Worm (Caenorhabditis elegans): ENCODE measurements around the gene lrr-1.

Gene lrr-1

ce11 chrII:5049249-5049648 lies 13.0 kb upstream of the lrr-1 start (continued):
- no peak for TF ChIP-seq mbf-1 (tag; optimal IDR thresholded peaks at IDR 0.05)
- TF ChIP-seq nhr-129 (tag; optimal IDR thresholded peaks at IDR 0.05): peak; percentile 5
- TF ChIP-seq Y55F3AM.14 (GFP tag; optimal IDR thresholded peaks at IDR 0.05): no peak
- TF ChIP-seq lsy-2 (tag; optimal IDR thresholded peaks at IDR 0.05): peak in 1 of 2 experiments; percentile 29
- no peak for TF ChIP-seq nhr-21 (tag; optimal IDR thresholded peaks at IDR 0.05)
- TF ChIP-seq unc-39 (tag; optimal IDR thresholded peaks at IDR 0.05): no peak
- no peak for TF ChIP-seq nhr-11 (tag; optimal IDR thresholded peaks at IDR 0.05)
- TF ChIP-seq nhr-237 (tag; optimal IDR thresholded peaks at IDR 0.05): no peak
- peak; percentile 64 for TF ChIP-seq crh-2 (tag; optimal IDR thresholded peaks at IDR 0.05)
- peak; percentile 62 for TF ChIP-seq mab-5 (tag; optimal IDR thresholded peaks at IDR 0.05)
- TF ChIP-seq elt-1 (tag; optimal IDR thresholded peaks at IDR 0.05): no peak

- no peak for TF ChIP-seq mbf-1 (tag; optimal IDR thresholded peaks at IDR 0.05)
- TF ChIP-seq C34F6.9 (tag; optimal IDR thresholded peaks at IDR 0.05): peak; percentile 13
- no peak for TF ChIP-seq mab-5 (tag; optimal IDR thresholded peaks at IDR 0.05)
- no peak for TF ChIP-seq lin-13 (GFP tag; optimal IDR thresholded peaks at IDR 0.05)
- no peak for TF ChIP-seq Y55F3AM.14 (GFP tag; optimal IDR thresholded peaks at IDR 0.05)
- TF ChIP-seq unc-39 (tag; optimal IDR thresholded peaks at IDR 0.05): no peak
- peak; percentile 54 for TF ChIP-seq nhr-129 (tag; optimal IDR thresholded peaks at IDR 0.05)
- no peak for TF ChIP-seq peb-1 (tag; optimal IDR thresholded peaks at IDR 0.05)
- no peak for TF ChIP-seq nhr-237 (tag; optimal IDR thresholded peaks at IDR 0.05)
- TF ChIP-seq elt-3 (tag; optimal IDR thresholded peaks at IDR 0.05): no peak
- TF ChIP-seq ceh-16 (tag; optimal IDR thresholded peaks at IDR 0.05): no peak
- TF ChIP-seq nhr-6 (tag; optimal IDR thresholded peaks at IDR 0.05): no peak
These were observed 12.1 kb upstream of the lrr-1 start for ce11 chrII:5048185-5048795.

DNA sequence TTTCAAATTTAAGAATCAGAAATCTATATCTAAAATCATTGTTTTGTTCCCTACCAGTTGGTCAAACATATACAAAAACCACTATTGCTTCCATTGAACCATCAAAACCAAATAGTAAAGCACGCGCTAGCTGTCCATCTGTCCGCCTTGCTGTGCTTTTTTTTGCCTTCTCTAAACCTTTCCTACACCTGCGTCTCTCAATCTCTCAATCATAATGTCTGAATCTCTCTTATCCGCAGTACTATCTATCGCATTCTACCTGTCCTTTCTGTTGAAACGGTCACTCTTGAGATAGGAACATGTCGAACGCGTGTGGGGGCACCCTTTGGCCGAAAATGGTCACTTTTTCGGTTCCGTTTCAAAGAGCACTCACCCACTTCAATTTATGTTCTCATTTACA lies 11.0 kb upstream of the lrr-1 start:
- no peak for TF ChIP-seq egl-27 (tag; optimal IDR thresholded peaks at IDR 0.05)
- TF ChIP-seq ceh-16 (tag; optimal IDR thresholded peaks at IDR 0.05): no peak
- TF ChIP-seq nhr-6 (tag; optimal IDR thresholded peaks at IDR 0.05): no peak
- TF ChIP-seq elt-1 (tag; optimal IDR thresholded peaks at IDR 0.05): no peak
- no peak for TF ChIP-seq mdl-1 (tag; optimal IDR thresholded peaks at IDR 0.05)
- no peak for TF ChIP-seq nhr-21 (tag; optimal IDR thresholded peaks at IDR 0.05)
- no peak for TF ChIP-seq nhr-12 (tag; optimal IDR thresholded peaks at IDR 0.05)
- TF ChIP-seq ZK546.5 (tag; optimal IDR thresholded peaks at IDR 0.05): no peak
- TF ChIP-seq elt-3 (tag; optimal IDR thresholded peaks at IDR 0.05): no peak
- TF ChIP-seq nhr-129 (tag; optimal IDR thresholded peaks at IDR 0.05): peak; percentile 41
- TF ChIP-seq skn-1 (tag; optimal IDR thresholded peaks at IDR 0.05): no peak
- no peak for TF ChIP-seq aly-2 (tag; optimal IDR thresholded peaks at IDR 0.05)
- peak; percentile 20 for TF ChIP-seq C34F6.9 (tag; optimal IDR thresholded peaks at IDR 0.05)
- TF ChIP-seq blmp-1 (tag; optimal IDR thresholded peaks at IDR 0.05; ENCODE audit: insufficient read depth): peak; percentile 10

- peak in 1 of 2 experiments; percentile 2 for TF ChIP-seq lsy-2 (tag; optimal IDR thresholded peaks at IDR 0.05)
- TF ChIP-seq unc-55 (GFP tag; optimal IDR thresholded peaks at IDR 0.05): peak; percentile 46
- TF ChIP-seq sem-4 (tag; optimal IDR thresholded peaks at IDR 0.05): peak; percentile 6
- peak; percentile 10 for TF ChIP-seq nhr-129 (tag; optimal IDR thresholded peaks at IDR 0.05)
- TF ChIP-seq nhr-25 (tag; optimal IDR thresholded peaks at IDR 0.05): no peak
- no peak for TF ChIP-seq snpc-4 (tag; optimal IDR thresholded peaks at IDR 0.05)
- peak; percentile 7 for TF ChIP-seq C34F6.9 (tag; optimal IDR thresholded peaks at IDR 0.05)
These were observed 10.3 kb upstream of the lrr-1 start for ce11 chrII:5046209-5047200.

DNA sequence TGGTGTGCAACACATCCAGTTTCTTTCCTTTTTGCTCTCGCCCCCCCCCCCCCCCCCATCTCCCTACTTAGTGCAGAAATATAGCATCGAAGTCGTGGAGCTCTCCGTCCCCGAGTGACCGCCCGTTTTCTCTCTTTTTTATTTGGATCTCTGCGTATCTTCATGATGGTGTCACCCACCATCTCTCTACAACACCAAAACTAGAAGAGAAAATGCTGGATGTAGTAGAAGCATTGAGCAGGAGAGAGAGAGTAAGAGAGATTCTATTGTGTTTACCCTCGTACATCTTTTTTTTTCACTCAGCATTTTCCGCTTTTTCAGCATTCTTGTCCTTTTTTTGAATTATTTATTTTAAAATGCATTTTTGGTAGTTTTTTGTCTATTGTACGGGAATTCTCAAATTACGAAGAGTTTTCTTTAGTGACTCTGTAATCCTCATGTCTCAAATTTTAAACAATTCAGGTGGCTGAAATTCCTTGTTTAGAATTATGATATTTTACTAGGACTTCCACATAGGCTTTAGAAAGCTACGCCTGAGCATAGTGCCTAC lies 6.2 kb upstream of the lrr-1 start:
- TF ChIP-seq unc-55 (GFP tag; optimal IDR thresholded peaks at IDR 0.05) (peak; percentile 53), F13H6.1 (tag; optimal IDR thresholded peaks at IDR 0.05) (peak; percentile 37), zag-1 (tag; optimal IDR thresholded peaks at IDR 0.05) (peak; percentile 24), sma-3 (GFP tag; optimal IDR thresholded peaks at IDR 0.05) (no peak), nhr-6 (tag; optimal IDR thresholded peaks at IDR 0.05) (peak; percentile 11), unc-39 (tag; optimal IDR thresholded peaks at IDR 0.05) (no peak), lsy-2 (tag; optimal IDR thresholded peaks at IDR 0.05) (peak in 1 of 2 experiments; percentile 35), egl-27 (tag; optimal IDR thresholded peaks at IDR 0.05) (no peak), nhr-129 (tag; optimal IDR thresholded peaks at IDR 0.05) (peak; percentile 15), C34F6.9 (tag; optimal IDR thresholded peaks at IDR 0.05) (peak; percentile 13), ztf-11 (tag; optimal IDR thresholded peaks at IDR 0.05) (no peak), elt-1 (tag; optimal IDR thresholded peaks at IDR 0.05) (no peak), fos-1 (tag; optimal IDR thresholded peaks at IDR 0.05) (no peak), nhr-10 (tag; optimal IDR thresholded peaks at IDR 0.05) (no peak)

All from whole organism, L2 larva.